Fruit fly (Drosophila melanogaster) whole organism, embryonic: ENCODE results near the gene Nnp-1.

Experiments used
- CG10147 ChIP-seq: fragments of 200-800 bp; sonication (Bioruptor generic); optimal IDR thresholded peaks from 2 replicates; lab custom pipeline; 2019; ENCODE audit warnings: missing biosample characterization, mild to moderate bottlenecking, missing genetic modification characterization, moderate library complexity
- CG1024 ChIP-seq: fragments of 200-800 bp; sonication (Bioruptor generic); IDR thresholded peaks from 2 replicates; pipeline ENCODE4 v1.3.6; 2022; ENCODE audit warnings: missing biosample characterization, missing genetic modification characterization
- CG10274 ChIP-seq: fragments of 200-800 bp; sonication (Bioruptor generic); optimal IDR thresholded peaks from 3 replicates; lab custom pipeline; 2017; ENCODE audit warnings: missing biosample characterization, mild to moderate bottlenecking, missing genetic modification characterization
- CG10321 ChIP-seq: fragments of 200-800 bp; sonication (Bioruptor generic); IDR thresholded peaks from 2 replicates; pipeline ENCODE4 v1.3.6; 2022; ENCODE audit warnings: missing biosample characterization, missing genetic modification characterization
- CG10565 ChIP-seq: fragments of 200-800 bp; sonication (Bioruptor generic); optimal IDR thresholded peaks from 3 replicates; lab custom pipeline; 2016; ENCODE audit warnings: missing biosample characterization, mild to moderate bottlenecking, missing genetic modification characterization
- CG11085 ChIP-seq: fragments of 200-800 bp; sonication (Bioruptor generic); IDR thresholded peaks from 2 replicates; pipeline ENCODE4 v1.3.6; 2022; ENCODE audit warnings: missing biosample characterization, missing genetic modification characterization
- CG11398 ChIP-seq: fragments of 200-800 bp; sonication (Bioruptor generic); optimal IDR thresholded peaks from 2 replicates; lab custom pipeline; 2016; ENCODE audit warnings: missing biosample characterization, missing genetic modification characterization
- CG12155 ChIP-seq: fragments of 200-800 bp; sonication (Bioruptor generic); optimal IDR thresholded peaks from 3 replicates; lab custom pipeline; 2016; ENCODE audit warnings: missing biosample characterization, missing genetic modification characterization
- CG12659 ChIP-seq: fragments of 200-800 bp; sonication (Bioruptor generic); optimal IDR thresholded peaks from 3 replicates; lab custom pipeline; 2017; ENCODE audit warnings: mild to moderate bottlenecking, missing biosample characterization, missing genetic modification reagents, missing genetic modification characterization
- CG13624 ChIP-seq: fragments of 200-800 bp; sonication (Bioruptor generic); optimal IDR thresholded peaks from 2 replicates; lab custom pipeline; 2016; ENCODE audit warnings: missing biosample characterization, missing genetic modification characterization
- CG15011 ChIP-seq: fragments of 200-800 bp; sonication (Bioruptor generic); optimal IDR thresholded peaks from 3 replicates; lab custom pipeline; 2018; ENCODE audit warnings: missing biosample characterization, mild to moderate bottlenecking, missing genetic modification characterization
- CG15514 ChIP-seq: fragments of 200-800 bp; sonication (Bioruptor generic); optimal IDR thresholded peaks from 3 replicates; lab custom pipeline; 2017; ENCODE audit warnings: missing biosample characterization, missing genetic modification characterization, mild to moderate bottlenecking, moderate library complexity, missing genetic modification reagents
- CG15696 ChIP-seq: fragments of 200-800 bp; sonication (Bioruptor generic); optimal IDR thresholded peaks from 2 replicates; lab custom pipeline; 2019; ENCODE audit warnings: missing biosample characterization, mild to moderate bottlenecking, missing genetic modification characterization, moderate library complexity
- CG1602 ChIP-seq: fragments of 200-800 bp; sonication (Bioruptor generic); optimal IDR thresholded peaks from 3 replicates; lab custom pipeline; 2016; ENCODE audit warnings: missing biosample characterization, missing genetic modification characterization
- CG17328 ChIP-seq: fragments of 200-800 bp; sonication (Bioruptor generic); IDR thresholded peaks from 2 replicates; pipeline ENCODE4 v1.3.6; 2022; ENCODE audit warnings: missing biosample characterization, missing genetic modification characterization
- CG1792 ChIP-seq: fragments of 200-800 bp; sonication (Bioruptor generic); optimal IDR thresholded peaks from 2 replicates; lab custom pipeline; 2016; ENCODE audit warnings: missing biosample characterization, missing genetic modification characterization
- CG2202 ChIP-seq: fragments of 200-800 bp; sonication (Bioruptor generic); optimal IDR thresholded peaks from 2 replicates; lab custom pipeline; 2018; ENCODE audit warnings: missing biosample characterization, mild to moderate bottlenecking, missing genetic modification characterization
- CG4424 ChIP-seq: fragments of 200-800 bp; sonication (Bioruptor generic); optimal IDR thresholded peaks from 3 replicates; lab custom pipeline; 2016; ENCODE audit warnings: missing biosample characterization, missing genetic modification characterization
- CG6854 ChIP-seq: fragments of 200-800 bp; sonication (Bioruptor generic); optimal IDR thresholded peaks from 3 replicates; lab custom pipeline; 2017; ENCODE audit warnings: missing biosample characterization, mild to moderate bottlenecking, missing genetic modification characterization
- CG7928 ChIP-seq: fragments of 200-800 bp; sonication (Bioruptor generic); optimal IDR thresholded peaks from 2 replicates; lab custom pipeline; 2017; ENCODE audit warnings: missing biosample characterization, mild to moderate bottlenecking, missing genetic modification characterization
- CG8359 ChIP-seq: fragments of 200-800 bp; sonication (Bioruptor generic); optimal IDR thresholded peaks from 2 replicates; lab custom pipeline; 2017; ENCODE audit warnings: missing biosample characterization, mild to moderate bottlenecking, missing genetic modification characterization, borderline replicate concordance
- CG9932 ChIP-seq: fragments of 200-800 bp; sonication (Bioruptor generic); IDR thresholded peaks from 2 replicates; pipeline ENCODE4 v1.3.6; 2022; ENCODE audit warnings: missing biosample characterization, missing genetic modification characterization
- CTCF ChIP-seq: fragments of 200-800 bp; sonication (Bioruptor generic); optimal IDR thresholded peaks from 2 replicates; lab custom pipeline; 2017; ENCODE audit warnings: missing biosample characterization, mild to moderate bottlenecking, missing genetic modification characterization, moderate library complexity
- E2f2 ChIP-seq: fragments of 200-800 bp; sonication (Bioruptor generic); IDR thresholded peaks from 2 replicates; pipeline ENCODE4 v1.3.6; 2022; ENCODE audit warnings: missing biosample characterization, missing genetic modification characterization
- Fer1 ChIP-seq: fragments of 200-800 bp; sonication (Bioruptor generic); optimal IDR thresholded peaks from 2 replicates; lab custom pipeline; 2017; ENCODE audit warnings: missing biosample characterization, mild to moderate bottlenecking, missing genetic modification characterization
- Hey ChIP-seq: fragments of 200-800 bp; sonication (Bioruptor generic); optimal IDR thresholded peaks from 3 replicates; lab custom pipeline; 2018; ENCODE audit warnings: missing biosample characterization, mild to moderate bottlenecking, missing genetic modification characterization
- HmgD ChIP-seq: fragments of 200-800 bp; sonication (Bioruptor generic); optimal IDR thresholded peaks from 3 replicates; lab custom pipeline; 2016; ENCODE audit warnings: missing biosample characterization, missing genetic modification characterization
- NC2α ChIP-seq: fragments of 200-800 bp; sonication (Bioruptor generic); optimal IDR thresholded peaks from 2 replicates; lab custom pipeline; 2016; ENCODE audit warnings: missing biosample characterization, missing genetic modification characterization
- Pdp1 ChIP-seq, 2 experiments: fragments of 200-800 bp; sonication (Bioruptor generic); optimal IDR thresholded peaks; 3 replicates each; lab custom pipeline; 2016; ENCODE audit warnings: missing biosample characterization in 2 of 2, missing genetic modification characterization in 2 of 2, mild to moderate bottlenecking in 1 of 2, moderate library complexity in 1 of 2
- Ptx1 ChIP-seq: fragments of 200-800 bp; sonication (Bioruptor generic); IDR thresholded peaks from 2 replicates; pipeline ENCODE4 v1.3.6; 2022; ENCODE audit warnings: missing biosample characterization, missing genetic modification characterization
- ap ChIP-seq: fragments of 200-800 bp; sonication (Bioruptor generic); IDR thresholded peaks from 2 replicates; pipeline ENCODE4 v1.3.6; 2022; ENCODE audit warnings: missing biosample characterization, missing genetic modification characterization
- ase ChIP-seq: fragments of 200-800 bp; sonication (Bioruptor generic); IDR thresholded peaks from 3 replicates; pipeline ENCODE4 v1.3.6; 2022; ENCODE audit warnings: missing biosample characterization, missing genetic modification characterization
- az2 ChIP-seq: fragments of 200-800 bp; sonication (Bioruptor generic); optimal IDR thresholded peaks from 3 replicates; lab custom pipeline; 2016; ENCODE audit warnings: missing biosample characterization, missing genetic modification characterization
- bab2 ChIP-seq: fragments of 200-800 bp; sonication (Bioruptor generic); optimal IDR thresholded peaks from 2 replicates; lab custom pipeline; 2016; ENCODE audit warnings: missing biosample characterization, missing genetic modification characterization
- bowl ChIP-seq: fragments of 200-800 bp; sonication (Bioruptor generic); IDR thresholded peaks from 2 replicates; pipeline ENCODE4 v1.3.6; 2022; ENCODE audit warnings: missing biosample characterization, missing genetic modification characterization
- croc ChIP-seq: fragments of 200-800 bp; sonication (Bioruptor generic); conservative IDR thresholded peaks from 3 replicates; pipeline ENCODE4 v1.3.6; 2022; ENCODE audit warnings: missing biosample characterization, missing genetic modification characterization
- ewg ChIP-seq: fragments of 200-800 bp; sonication (Bioruptor generic); optimal IDR thresholded peaks from 3 replicates; lab custom pipeline; 2017; ENCODE audit warnings: mild to moderate bottlenecking, missing biosample characterization, missing genetic modification reagents, missing genetic modification characterization
- fd3F ChIP-seq: fragments of 200-800 bp; sonication (Bioruptor generic); optimal IDR thresholded peaks from 2 replicates; lab custom pipeline; 2018; ENCODE audit warnings: missing biosample characterization, mild to moderate bottlenecking, missing genetic modification characterization, moderate library complexity
- gce ChIP-seq: fragments of 200-800 bp; sonication (Bioruptor generic); IDR thresholded peaks from 3 replicates; pipeline ENCODE4 v1.3.6; 2022; ENCODE audit warnings: missing biosample characterization, missing genetic modification characterization
- gcm ChIP-seq: fragments of 200-800 bp; sonication (Bioruptor generic); optimal IDR thresholded peaks from 2 replicates; lab custom pipeline; 2019; ENCODE audit warnings: missing biosample characterization, mild to moderate bottlenecking, missing genetic modification characterization, moderate library complexity
- hbn ChIP-seq: fragments of 200-800 bp; sonication (Bioruptor generic); IDR thresholded peaks from 2 replicates; pipeline ENCODE4 v1.3.6; 2022; ENCODE audit warnings: missing biosample characterization, missing genetic modification characterization; ENCODE audit not compliant: partially characterized antibody
- her ChIP-seq: fragments of 200-800 bp; sonication (Bioruptor generic); optimal IDR thresholded peaks from 2 replicates; lab custom pipeline; 2016; ENCODE audit warnings: missing biosample characterization, missing genetic modification characterization
- hth ChIP-seq: fragments of >200 bp; optimal IDR thresholded peaks from 2 replicates; lab custom pipeline; 2017; ENCODE audit warnings: inconsistent platforms
- klu ChIP-seq: fragments of 200-800 bp; sonication (Bioruptor generic); IDR thresholded peaks from 2 replicates; pipeline ENCODE4 v1.3.6; 2022; ENCODE audit warnings: missing biosample characterization, missing genetic modification characterization
- lmd ChIP-seq: fragments of 200-800 bp; sonication (Bioruptor generic); IDR thresholded peaks from 2 replicates; pipeline ENCODE4 v1.3.6; 2022; ENCODE audit warnings: missing biosample characterization, missing genetic modification characterization
- mld ChIP-seq: fragments of 200-800 bp; sonication (Bioruptor generic); IDR thresholded peaks from 3 replicates; pipeline ENCODE4 v1.3.6; 2022; ENCODE audit warnings: missing biosample characterization, missing genetic modification characterization; ENCODE audit not compliant: partially characterized antibody
- pfk ChIP-seq: fragments of 200-800 bp; sonication (Bioruptor generic); optimal IDR thresholded peaks from 2 replicates; lab custom pipeline; 2018; ENCODE audit warnings: missing biosample characterization, mild to moderate bottlenecking, missing genetic modification characterization, moderate library complexity
- pho ChIP-seq: fragments of 200-800 bp; sonication (Bioruptor generic); optimal IDR thresholded peaks from 2 replicates; lab custom pipeline; 2016; ENCODE audit warnings: missing biosample characterization, missing genetic modification characterization
- rib ChIP-seq: fragments of 200-800 bp; sonication (Bioruptor generic); IDR thresholded peaks from 2 replicates; pipeline ENCODE4 v1.3.6; 2022; ENCODE audit warnings: missing biosample characterization, missing genetic modification characterization
- sob ChIP-seq: fragments of 200-800 bp; sonication (Bioruptor generic); IDR thresholded peaks from 2 replicates; pipeline ENCODE4 v1.3.6; 2022; ENCODE audit warnings: missing biosample characterization, missing genetic modification characterization
- tap ChIP-seq: fragments of 200-800 bp; optimal IDR thresholded peaks from 3 replicates; lab custom pipeline; 2019; ENCODE audit warnings: missing biosample characterization, mild to moderate bottlenecking, missing genetic modification characterization, moderate library complexity
- trh ChIP-seq: fragments of 200-800 bp; sonication (Bioruptor generic); optimal IDR thresholded peaks from 2 replicates; lab custom pipeline; 2016; ENCODE audit warnings: missing biosample characterization, missing genetic modification characterization
- z ChIP-seq: fragments of 200-800 bp; sonication (Bioruptor generic); IDR thresholded peaks from 3 replicates; pipeline ENCODE4 v1.3.6; 2022; ENCODE audit warnings: missing biosample characterization, missing genetic modification characterization

The Nnp-1 gene

dm6 chr2L:13370762-13371161, 4.8 kb upstream of the Nnp-1 start, which contains the start of gene ND-B22 (continued):
- TF ChIP-seq CG10565 (GFP tag; lab: Kevin White, UChicago) (no peak), lmd (GFP tag; lab: Robert Waterston, UW) (no peak), z (GFP tag; lab: Robert Waterston, UW) (no peak), gcm (GFP tag; lab: Kevin White, UChicago) (no peak), gce (GFP tag; lab: Robert Waterston, UW) (no peak), NC2α (no peak), CG4424 (peak; percentile 26), CG1024 (GFP tag; lab: Robert Waterston, UW) (no peak), tap (tag; lab: Kevin White, UChicago) (peak; percentile 16), CG13624 (peak; percentile 17), Hey (tag; lab: Kevin White, UChicago) (no peak), ewg (peak; percentile 52), croc (no peak), CG2202 (no peak), CG12659 (GFP tag; lab: Kevin White, UChicago) (peak; percentile 76), CG6854 (GFP tag; lab: Kevin White, UChicago) (no peak), CG7928 (GFP tag; lab: Kevin White, UChicago) (no peak), Pdp1 (GFP tag; optimal IDR thresholded peaks at IDR 0.05; lab: Kevin White, UChicago) (peak; percentile 27 to 97), bowl (GFP tag; lab: Robert Waterston, UW) (no peak), fd3F (GFP tag; lab: Kevin White, UChicago) (no peak), HmgD (GFP tag; lab: Kevin White, UChicago) (no peak), E2f2 (peak; percentile 93), CTCF (GFP tag; lab: Kevin White, UChicago) (peak; percentile 8), CG9932 (peak; percentile 70), CG1602 (GFP tag; lab: Kevin White, UChicago) (peak; percentile 24), her (no peak), CG12155 (peak; percentile 51), az2 (GFP tag; lab: Kevin White, UChicago) (peak; percentile 24), CG11398 (GFP tag; lab: Kevin White, UChicago) (no peak), pfk (GFP tag; lab: Kevin White, UChicago) (no peak), CG1792 (GFP tag; lab: Kevin White, UChicago) (no peak), hth (lab: Kevin White, UChicago) (no peak), CG10147 (GFP tag; lab: Kevin White, UChicago) (peak; percentile 17), CG15696 (tag; lab: Kevin White, UChicago) (no peak), CG10274 (GFP tag; lab: Kevin White, UChicago) (no peak), ase (no peak), hbn (GFP tag; lab: Robert Waterston, UW) (peak; percentile 37; the same call in 1 of the 2 replicates), CG15514 (GFP tag; lab: Kevin White, UChicago) (peak; percentile 57), Ptx1 (GFP tag; lab: Robert Waterston, UW) (peak; percentile 36; the same call in 1 of the 2 replicates), trh (no peak), mld (GFP tag; lab: Robert Waterston, UW) (no peak), klu (GFP tag; lab: Robert Waterston, UW) (no peak), CG15011 (no peak), CG11085 (GFP tag; lab: Robert Waterston, UW) (0 out of 2 replicates have a peak, but pooled peaks have one; percentile 11), bab2 (GFP tag; lab: Kevin White, UChicago) (peak; percentile 6), rib (GFP tag; lab: Robert Waterston, UW) (no peak), sob (GFP tag; lab: Robert Waterston, UW) (peak; percentile 66), CG17328 (GFP tag; lab: Robert Waterston, UW) (no peak), Fer1 (GFP tag; lab: Kevin White, UChicago) (peak; percentile 61), CG8359 (no peak), ap (GFP tag; lab: Robert Waterston, UW) (no peak), CG10321 (no peak), pho (GFP tag; lab: Kevin White, UChicago) (no peak)
